Worm (Caenorhabditis elegans): ENCODE measurements around the gene cutl-4.

Gene cutl-4

ce11 chrV:17723142-17723781, 16.4 kb downstream of the cutl-4 start:
- TF ChIP-seq mbf-1 (tag; optimal IDR thresholded peaks at IDR 0.05), result no peak
- TF ChIP-seq nhr-77 (tag; optimal IDR thresholded peaks at IDR 0.05), result no peak
- TF ChIP-seq nhr-12 (tag; optimal IDR thresholded peaks at IDR 0.05), result no peak
- no peak for TF ChIP-seq egl-27 (tag; optimal IDR thresholded peaks at IDR 0.05)
- TF ChIP-seq peb-1 (tag; optimal IDR thresholded peaks at IDR 0.05), result no peak
- TF ChIP-seq fos-1 (tag; optimal IDR thresholded peaks at IDR 0.05), result no peak
- no peak for TF ChIP-seq alr-1 (tag; optimal IDR thresholded peaks at IDR 0.05)
- TF ChIP-seq unc-62 (GFP tag; optimal IDR thresholded peaks at IDR 0.05), result no peak
- no peak for TF ChIP-seq elt-1 (tag; optimal IDR thresholded peaks at IDR 0.05)
- TF ChIP-seq lin-39 (tag; optimal IDR thresholded peaks at IDR 0.05), result no peak
- TF ChIP-seq elt-3 (tag; optimal IDR thresholded peaks at IDR 0.05), result no peak
- TF ChIP-seq ztf-11 (tag; optimal IDR thresholded peaks at IDR 0.05), result no peak
- TF ChIP-seq nhr-23 (tag; optimal IDR thresholded peaks at IDR 0.05), result no peak
- TF ChIP-seq sem-4 (tag; optimal IDR thresholded peaks at IDR 0.05), result no peak
- TF ChIP-seq zag-1 (tag; optimal IDR thresholded peaks at IDR 0.05), result no peak
- TF ChIP-seq crh-2 (tag; optimal IDR thresholded peaks at IDR 0.05), result no peak
- TF ChIP-seq lsy-2 (tag; optimal IDR thresholded peaks at IDR 0.05), result no peak
- no peak for TF ChIP-seq sma-9 (GFP tag; optimal IDR thresholded peaks at IDR 0.05)
- TF ChIP-seq sma-9 (tag; optimal IDR thresholded peaks at IDR 0.05), result no peak

- no peak for TF ChIP-seq elt-1 (tag; optimal IDR thresholded peaks at IDR 0.05)
- TF ChIP-seq gmeb-1 (tag; optimal IDR thresholded peaks at IDR 0.05), result no peak
- TF ChIP-seq elt-3 (tag; optimal IDR thresholded peaks at IDR 0.05), result no peak
- TF ChIP-seq nhr-129 (tag; optimal IDR thresholded peaks at IDR 0.05), result no peak
- TF ChIP-seq ztf-11 (tag; optimal IDR thresholded peaks at IDR 0.05), result no peak
- no peak for TF ChIP-seq unc-55 (GFP tag; optimal IDR thresholded peaks at IDR 0.05)
- no peak for TF ChIP-seq nhr-21 (tag; optimal IDR thresholded peaks at IDR 0.05)
Measured at ce11 chrV:17722553-17722952, 17.1 kb downstream of the cutl-4 start.

ce11 chrV:17721709-17722108, 18.0 kb downstream of the cutl-4 start:
- TF ChIP-seq C34F6.9 (tag; optimal IDR thresholded peaks at IDR 0.05), result no peak
- TF ChIP-seq nhr-129 (tag; optimal IDR thresholded peaks at IDR 0.05), result peak; percentile 28
- peak; percentile 75 for TF ChIP-seq fos-1 (tag; optimal IDR thresholded peaks at IDR 0.05)
- TF ChIP-seq sma-9 (GFP tag; optimal IDR thresholded peaks at IDR 0.05), result peak; percentile 62
- TF ChIP-seq sma-9 (tag; optimal IDR thresholded peaks at IDR 0.05), result no peak
- peak; percentile 20 for TF ChIP-seq gmeb-1 (tag; optimal IDR thresholded peaks at IDR 0.05)

- no peak for TF ChIP-seq R02D3.7 (tag; optimal IDR thresholded peaks at IDR 0.05)
- TF ChIP-seq C34F6.9 (tag; optimal IDR thresholded peaks at IDR 0.05), result no peak
- no peak for TF ChIP-seq dmd-4 (tag; optimal IDR thresholded peaks at IDR 0.05)
- TF ChIP-seq nhr-6 (tag; optimal IDR thresholded peaks at IDR 0.05), result no peak
- no peak for TF ChIP-seq nhr-21 (tag; optimal IDR thresholded peaks at IDR 0.05)
- no peak for TF ChIP-seq unc-55 (GFP tag; optimal IDR thresholded peaks at IDR 0.05)
- TF ChIP-seq peb-1 (tag; optimal IDR thresholded peaks at IDR 0.05), result no peak
- no peak for TF ChIP-seq lin-11 (tag; optimal IDR thresholded peaks at IDR 0.05)
- TF ChIP-seq ZK546.5 (tag; optimal IDR thresholded peaks at IDR 0.05), result no peak
Measured at ce11 chrV:17718647-17719046, 21.1 kb downstream of the cutl-4 start, which contains the start of gene str-77. Gene str-77 (plus strand): TSS chrV:17718947.

- no peak for TF ChIP-seq sma-3 (GFP tag; optimal IDR thresholded peaks at IDR 0.05)
- TF ChIP-seq egl-27 (tag; optimal IDR thresholded peaks at IDR 0.05), result no peak
- TF ChIP-seq ztf-11 (tag; optimal IDR thresholded peaks at IDR 0.05), result no peak
- peak; percentile 51 for TF ChIP-seq gmeb-1 (tag; optimal IDR thresholded peaks at IDR 0.05)
- no peak for TF ChIP-seq lin-13 (GFP tag; optimal IDR thresholded peaks at IDR 0.05)
- TF ChIP-seq crh-2 (tag; optimal IDR thresholded peaks at IDR 0.05), result peak; percentile 15
- no peak for TF ChIP-seq unc-39 (tag; optimal IDR thresholded peaks at IDR 0.05)
- no peak for TF ChIP-seq aly-2 (tag; optimal IDR thresholded peaks at IDR 0.05)
- no peak for TF ChIP-seq lin-39 (tag; optimal IDR thresholded peaks at IDR 0.05)
- TF ChIP-seq sma-9 (GFP tag; optimal IDR thresholded peaks at IDR 0.05), result no peak
- no peak for TF ChIP-seq sma-9 (tag; optimal IDR thresholded peaks at IDR 0.05)
- TF ChIP-seq mdl-1 (tag; optimal IDR thresholded peaks at IDR 0.05), result no peak
- TF ChIP-seq fos-1 (tag; optimal IDR thresholded peaks at IDR 0.05), result peak; percentile 91
- no peak for TF ChIP-seq alr-1 (tag; optimal IDR thresholded peaks at IDR 0.05)
- no peak for TF ChIP-seq sem-4 (tag; optimal IDR thresholded peaks at IDR 0.05)
Measured at ce11 chrV:17714330-17714729, 25.4 kb downstream of the cutl-4 start, which contains the start of gene twk-33. Gene twk-33 (minus strand): TSS chrV:17714377.

All from whole organism, L2 larva.